Worm (Caenorhabditis elegans) whole organism, L2 larva: ENCODE results near the gene lbp-7.

Experiments
- C34F6.9 ChIP-seq: fragments of 150-350 bp; optimal IDR thresholded peaks from 2 replicates; lab custom pipeline; 2014; ENCODE audit warnings: missing biosample characterization, missing genetic modification characterization
- R02D3.7 ChIP-seq: fragments of 150-350 bp; optimal IDR thresholded peaks from 2 replicates; lab custom pipeline; 2014; ENCODE audit warnings: missing biosample characterization, missing genetic modification characterization
- Y55F3AM.14 ChIP-seq: fragments of 200-800 bp; sonication (Bioruptor generic); optimal IDR thresholded peaks from 2 replicates; lab custom pipeline; 2018; ENCODE audit warnings: mild to moderate bottlenecking, missing genetic modification characterization, missing compliant biosample characterization
- ZK546.5 ChIP-seq: sonication (generic microtip); optimal IDR thresholded peaks from 2 replicates; lab custom pipeline; 2017; ENCODE audit warnings: missing biosample characterization, missing genetic modification characterization
- alr-1 ChIP-seq: fragments of 150-350 bp; optimal IDR thresholded peaks from 2 replicates; lab custom pipeline; 2014; ENCODE audit warnings: missing biosample characterization, missing genetic modification characterization
- aly-2 ChIP-seq: fragments of 150-350 bp; optimal IDR thresholded peaks from 2 replicates; lab custom pipeline; 2014; ENCODE audit warnings: missing biosample characterization, missing genetic modification characterization
- ama-1 ChIP-seq: fragments of 150-350 bp; optimal IDR thresholded peaks from 2 replicates; lab custom pipeline; 2018; ENCODE audit warnings: inconsistent platforms
- blmp-1 ChIP-seq: sonication (generic microtip); optimal IDR thresholded peaks from 2 replicates; lab custom pipeline; 2017; ENCODE audit warnings: missing genetic modification characterization, mild to moderate bottlenecking, missing compliant biosample characterization, antibody characterized with exemption, moderate library complexity; ENCODE audit not compliant: insufficient read depth
- ceh-16 ChIP-seq: fragments of 150-350 bp; optimal IDR thresholded peaks from 2 replicates; lab custom pipeline; 2014; ENCODE audit warnings: missing biosample characterization, missing genetic modification characterization
- ceh-82 ChIP-seq: fragments of 150-350 bp; optimal IDR thresholded peaks from 2 replicates; lab custom pipeline; 2014; ENCODE audit warnings: missing biosample characterization, missing genetic modification characterization
- crh-2 ChIP-seq: sonication (generic microtip); optimal IDR thresholded peaks from 2 replicates; lab custom pipeline; 2017; ENCODE audit warnings: missing biosample characterization, missing genetic modification characterization
- dmd-4 ChIP-seq: sonication (generic microtip); optimal IDR thresholded peaks from 2 replicates; lab custom pipeline; 2017; ENCODE audit warnings: missing biosample characterization, missing genetic modification characterization
- egl-27 ChIP-seq: sonication (generic microtip); optimal IDR thresholded peaks from 3 replicates; lab custom pipeline; 2017; ENCODE audit warnings: missing biosample characterization, missing genetic modification reagents, missing genetic modification characterization
- elt-1 ChIP-seq: fragments of 150-350 bp; optimal IDR thresholded peaks from 2 replicates; lab custom pipeline; 2014; ENCODE audit warnings: missing biosample characterization, missing genetic modification characterization
- elt-3 ChIP-seq: sonication (generic microtip); optimal IDR thresholded peaks from 2 replicates; lab custom pipeline; 2017; ENCODE audit warnings: missing biosample characterization, missing genetic modification characterization
- gmeb-1 ChIP-seq: fragments of 150-350 bp; optimal IDR thresholded peaks from 2 replicates; lab custom pipeline; 2014; ENCODE audit warnings: missing biosample characterization, missing genetic modification characterization
- lin-11 ChIP-seq: fragments of 150-350 bp; sonication (generic microtip); optimal IDR thresholded peaks from 2 replicates; lab custom pipeline; 2014; ENCODE audit warnings: missing biosample characterization, missing genetic modification characterization, inconsistent platforms, mixed read lengths
- mbf-1 ChIP-seq: sonication (generic microtip); optimal IDR thresholded peaks from 2 replicates; lab custom pipeline; 2017; ENCODE audit warnings: missing biosample characterization, missing genetic modification characterization
- mdl-1 ChIP-seq, 2 experiments: fragments of 150-350 bp in 1 of 2; sonication (generic microtip) in 1 of 2; optimal IDR thresholded peaks; 2 replicates each; lab custom pipeline; 2017; ENCODE audit warnings: missing biosample characterization in 2 of 2, missing genetic modification characterization in 2 of 2
- nhr-10 ChIP-seq: sonication (generic microtip); optimal IDR thresholded peaks from 2 replicates; lab custom pipeline; 2017; ENCODE audit warnings: missing biosample characterization, missing genetic modification characterization
- nhr-11 ChIP-seq: fragments of 150-350 bp; optimal IDR thresholded peaks from 2 replicates; lab custom pipeline; 2014; ENCODE audit warnings: missing biosample characterization, missing genetic modification characterization
- nhr-129 ChIP-seq: fragments of 150-350 bp; optimal IDR thresholded peaks from 2 replicates; lab custom pipeline; 2014; ENCODE audit warnings: missing biosample characterization, missing genetic modification characterization
- nhr-21 ChIP-seq: fragments of 150-350 bp; optimal IDR thresholded peaks from 2 replicates; lab custom pipeline; 2014; ENCODE audit warnings: missing biosample characterization, missing genetic modification characterization
- nhr-23 ChIP-seq: fragments of 150-350 bp; optimal IDR thresholded peaks from 2 replicates; lab custom pipeline; 2014; ENCODE audit warnings: missing biosample characterization, missing genetic modification reagents, missing genetic modification characterization
- nhr-237 ChIP-seq: fragments of 150-350 bp; optimal IDR thresholded peaks from 2 replicates; lab custom pipeline; 2014; ENCODE audit warnings: missing biosample characterization, missing genetic modification characterization
- nhr-25 ChIP-seq: fragments of 150-350 bp; sonication (generic microtip); optimal IDR thresholded peaks from 3 replicates; lab custom pipeline; 2014; ENCODE audit warnings: missing biosample characterization, missing genetic modification characterization
- nhr-6 ChIP-seq: fragments of 150-350 bp; optimal IDR thresholded peaks from 2 replicates; lab custom pipeline; 2014; ENCODE audit warnings: missing biosample characterization, missing genetic modification characterization
- nhr-77 ChIP-seq: fragments of 150-350 bp; optimal IDR thresholded peaks from 2 replicates; lab custom pipeline; 2014; ENCODE audit warnings: missing biosample characterization, missing genetic modification characterization
- peb-1 ChIP-seq: fragments of 150-350 bp; optimal IDR thresholded peaks from 2 replicates; lab custom pipeline; 2014; ENCODE audit warnings: missing biosample characterization, missing genetic modification characterization
- sem-4 ChIP-seq: fragments of 150-350 bp; optimal IDR thresholded peaks from 2 replicates; lab custom pipeline; 2014; ENCODE audit warnings: missing biosample characterization, missing genetic modification reagents, missing genetic modification characterization
- skn-1 ChIP-seq: sonication (generic microtip); optimal IDR thresholded peaks from 2 replicates; lab custom pipeline; 2017; ENCODE audit warnings: missing biosample characterization, missing genetic modification characterization
- sma-3 ChIP-seq: sonication (generic microtip); optimal IDR thresholded peaks from 2 replicates; lab custom pipeline; 2016; ENCODE audit warnings: missing genetic modification reagents, missing genetic modification characterization, missing compliant biosample characterization
- sma-9 ChIP-seq, 2 experiments: fragments of 150-350 bp in 1 of 2; sonication (generic microtip) in 1 of 2; optimal IDR thresholded peaks; 2 replicates each; lab custom pipeline; 2014 to 2016; ENCODE audit warnings: missing genetic modification characterization in 2 of 2, mild to moderate bottlenecking in 1 of 2, missing biosample characterization in 1 of 2, missing compliant biosample characterization in 1 of 2, missing genetic modification reagents in 1 of 2, moderate library complexity in 1 of 2
- snpc-4 ChIP-seq: fragments of 150-350 bp; optimal IDR thresholded peaks from 2 replicates; lab custom pipeline; 2014; ENCODE audit warnings: missing biosample characterization, missing genetic modification characterization
- unc-39 ChIP-seq: fragments of 150-350 bp; optimal IDR thresholded peaks from 2 replicates; lab custom pipeline; 2014; ENCODE audit warnings: missing biosample characterization, missing genetic modification characterization
- unc-55 ChIP-seq: fragments of 150-350 bp; sonication (generic microtip); optimal IDR thresholded peaks from 3 replicates; lab custom pipeline; 2014; ENCODE audit warnings: missing biosample characterization, missing genetic modification reagents, missing genetic modification characterization
- unc-62 ChIP-seq: fragments of 150-350 bp; optimal IDR thresholded peaks from 2 replicates; lab custom pipeline; 2014; ENCODE audit warnings: missing biosample characterization, missing genetic modification reagents, missing genetic modification characterization
- ztf-1 ChIP-seq: fragments of 200-800 bp; sonication (Bioruptor generic); conservative IDR thresholded peaks from 2 replicates; pipeline ENCODE4 v1.3.6; 2022; ENCODE audit warnings: missing genetic modification characterization, missing compliant biosample characterization
- ztf-11 ChIP-seq: sonication (generic microtip); optimal IDR thresholded peaks from 2 replicates; lab custom pipeline; 2017; ENCODE audit warnings: missing biosample characterization, missing genetic modification characterization
- ztf-4 ChIP-seq: fragments of 150-350 bp; optimal IDR thresholded peaks from 2 replicates; lab custom pipeline; 2014; ENCODE audit warnings: missing biosample characterization, missing genetic modification characterization

lbp-7 gene

DNA sequence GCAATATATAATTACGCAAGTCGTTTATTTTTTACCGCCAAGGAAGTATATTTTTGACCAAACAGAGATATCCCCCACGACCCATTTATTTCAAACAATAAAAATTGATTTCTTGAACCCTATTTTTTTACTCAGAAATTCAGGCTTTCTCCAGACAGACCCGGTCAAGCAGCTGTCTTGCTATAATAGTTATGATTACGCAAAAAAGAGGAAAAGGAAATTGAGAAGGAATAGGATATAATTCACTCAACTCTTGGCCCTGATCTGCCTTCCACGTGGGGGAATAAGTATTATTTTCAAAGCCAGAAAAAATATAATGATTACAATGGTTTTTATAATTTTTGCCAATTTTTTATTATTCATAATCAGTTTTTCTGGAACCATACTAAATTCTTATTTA lies 22.2 kb upstream of the lbp-7 start, which contains the start of gene srx-136:
TSS of gene srx-136 (plus strand) at position 301 of the 400 bp plus-strand sequence.
- TF ChIP-seq R02D3.7 (tag; lab: Kevin White, UChicago) = no peak
- no peak for TF ChIP-seq unc-62 (GFP tag; lab: Kevin White, UChicago)
- TF ChIP-seq nhr-129 (tag; lab: Kevin White, UChicago) = no peak
- TF ChIP-seq crh-2 (tag; lab: Kevin White, UChicago) = no peak
- TF ChIP-seq mdl-1 (tag; optimal IDR thresholded peaks at IDR 0.05; lab: Kevin White, UChicago) = no peak
- no peak for TF ChIP-seq ztf-4 (tag; lab: Kevin White, UChicago)
- TF ChIP-seq ceh-82 = no peak
- TF ChIP-seq ama-1 = no peak
- no peak for TF ChIP-seq nhr-237
- TF ChIP-seq unc-55 (GFP tag; lab: Kevin White, UChicago) = no peak
- no peak for TF ChIP-seq nhr-25
- no peak for TF ChIP-seq ztf-1 (GFP tag; lab: Robert Waterston, UW)
- TF ChIP-seq dmd-4 (tag; lab: Kevin White, UChicago) = no peak
- TF ChIP-seq sma-9 (GFP tag; optimal IDR thresholded peaks at IDR 0.05; lab: Kevin White, UChicago) = no peak
- TF ChIP-seq sma-9 (tag; optimal IDR thresholded peaks at IDR 0.05; lab: Kevin White, UChicago) = no peak
- no peak for TF ChIP-seq unc-39 (tag; lab: Kevin White, UChicago)
- TF ChIP-seq nhr-23 (tag; lab: Kevin White, UChicago) = no peak
- TF ChIP-seq gmeb-1 (tag; lab: Kevin White, UChicago) = no peak
- no peak for TF ChIP-seq egl-27

DNA sequence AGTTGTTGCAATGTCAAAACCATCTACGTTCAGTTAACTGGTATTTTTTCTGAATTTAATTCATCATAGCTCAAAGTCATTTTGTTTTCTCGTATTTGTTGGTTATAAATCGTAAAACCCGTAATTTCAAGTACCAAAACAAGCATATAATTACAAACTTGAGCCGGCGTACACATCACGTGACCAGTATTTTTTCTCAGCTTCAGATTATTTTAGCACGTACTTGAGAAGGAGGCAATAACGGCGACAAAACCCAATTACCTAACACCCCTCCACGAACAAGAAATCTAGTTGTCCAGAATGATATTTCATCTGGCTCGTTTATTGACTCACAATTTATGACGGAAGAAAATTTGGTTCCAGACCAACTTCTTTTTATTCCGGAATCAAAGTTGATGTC lies 20.4 kb upstream of the lbp-7 start, which contains the start of gene srx-135:
TSS of gene srx-135 (plus strand) at position 301 of the 400 bp plus-strand sequence.
- no peak for TF ChIP-seq ztf-4 (tag; lab: Kevin White, UChicago)
- TF ChIP-seq nhr-10 (tag; lab: Kevin White, UChicago) = no peak
- TF ChIP-seq sem-4 (tag; lab: Kevin White, UChicago) = no peak
- no peak for TF ChIP-seq elt-1 (tag; lab: Kevin White, UChicago)
- TF ChIP-seq lin-11 = no peak
- TF ChIP-seq nhr-23 (tag; lab: Kevin White, UChicago) = no peak
- TF ChIP-seq R02D3.7 (tag; lab: Kevin White, UChicago) = no peak
- no peak for TF ChIP-seq sma-9 (GFP tag; optimal IDR thresholded peaks at IDR 0.05; lab: Kevin White, UChicago)
- no peak for TF ChIP-seq sma-9 (tag; optimal IDR thresholded peaks at IDR 0.05; lab: Kevin White, UChicago)
- TF ChIP-seq nhr-77 (tag; lab: Kevin White, UChicago) = no peak
- no peak for TF ChIP-seq unc-55 (GFP tag; lab: Kevin White, UChicago)
- no peak for TF ChIP-seq blmp-1 (tag; lab: Kevin White, UChicago)
- TF ChIP-seq ztf-11 (tag; lab: Kevin White, UChicago) = no peak
- no peak for TF ChIP-seq alr-1 (tag; lab: Kevin White, UChicago)
- TF ChIP-seq sma-3 = no peak
- TF ChIP-seq nhr-25 = no peak
- TF ChIP-seq skn-1 (tag; lab: Kevin White, UChicago) = no peak

DNA sequence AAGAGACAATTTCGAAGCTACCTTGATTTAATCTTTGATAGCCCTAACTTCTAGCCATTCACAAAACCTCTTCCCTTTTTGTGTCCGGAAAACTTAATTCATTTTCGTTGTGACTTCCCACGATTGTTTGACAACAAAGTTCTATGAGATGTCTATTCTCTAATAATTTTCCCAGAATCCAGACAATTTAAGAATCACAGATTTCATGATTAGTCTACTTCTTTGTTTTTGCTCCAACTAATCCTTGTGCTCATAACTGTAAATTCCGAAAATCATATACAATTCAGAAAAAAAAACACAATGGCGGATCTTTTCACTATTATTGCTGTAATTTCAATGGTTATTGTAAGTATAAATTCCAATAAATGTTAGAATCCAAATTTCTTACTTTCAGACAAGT lies 16.8 kb upstream of the lbp-7 start, which contains the start of gene srx-137:
TSS of gene srx-137 (plus strand) at position 301 of the 400 bp plus-strand sequence.
- TF ChIP-seq unc-55 (GFP tag; lab: Kevin White, UChicago) = no peak
- TF ChIP-seq elt-3 (tag; lab: Kevin White, UChicago) = no peak
- TF ChIP-seq ceh-16 = no peak

DNA sequence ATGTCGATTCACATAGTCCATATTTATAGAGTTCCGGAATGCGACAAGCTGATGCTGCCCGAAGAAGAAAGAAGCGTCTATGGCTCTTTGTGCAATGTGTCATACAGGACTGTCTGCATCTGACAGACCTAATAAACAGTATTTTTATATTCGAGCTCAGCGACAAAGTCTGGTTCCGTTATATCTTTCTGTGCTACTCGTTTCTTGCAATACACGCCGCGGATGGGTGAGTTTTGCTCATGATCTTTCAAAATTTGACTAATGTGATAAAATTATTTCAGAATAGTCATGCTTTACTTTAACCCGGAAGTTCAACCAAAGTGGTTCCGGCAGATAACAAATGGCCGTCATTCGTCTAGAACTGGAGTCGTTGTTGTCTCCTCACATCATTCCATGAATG lies 15.7 kb upstream of the lbp-7 start:
- TF ChIP-seq ceh-82 (no peak), unc-62 (GFP tag; lab: Kevin White, UChicago) (no peak), mbf-1 (no peak), nhr-23 (tag; lab: Kevin White, UChicago) (no peak), peb-1 (tag; lab: Kevin White, UChicago) (no peak), ZK546.5 (tag; lab: Kevin White, UChicago) (no peak), C34F6.9 (no peak), skn-1 (tag; lab: Kevin White, UChicago) (no peak), ztf-11 (tag; lab: Kevin White, UChicago) (no peak), unc-39 (tag; lab: Kevin White, UChicago) (no peak), Y55F3AM.14 (GFP tag; lab: Kevin White, UChicago) (no peak), sem-4 (tag; lab: Kevin White, UChicago) (no peak), aly-2 (tag; lab: Kevin White, UChicago) (no peak), blmp-1 (tag; lab: Kevin White, UChicago) (no peak), nhr-21 (tag; lab: Kevin White, UChicago) (no peak), snpc-4 (tag; lab: Kevin White, UChicago) (no peak), nhr-11 (tag; lab: Kevin White, UChicago) (no peak), ceh-16 (no peak), nhr-6 (no peak)
